Fruit fly (Drosophila melanogaster) whole organism, embryonic: Measurements from ENCODE around the gene CG8176.

Experiments used
- Atf3 ChIP-seq: fragments of 200-800 bp; sonication (Bioruptor generic); optimal IDR thresholded peaks from 3 replicates; lab custom pipeline; 2016; ENCODE audit warnings: missing biosample characterization, missing genetic modification characterization
- Atf6 ChIP-seq: fragments of 200-800 bp; sonication (Bioruptor generic); IDR thresholded peaks from 2 replicates; pipeline ENCODE4 v1.3.6; 2022; ENCODE audit warnings: missing biosample characterization, missing genetic modification characterization
- CG1024 ChIP-seq: fragments of 200-800 bp; sonication (Bioruptor generic); IDR thresholded peaks from 2 replicates; pipeline ENCODE4 v1.3.6; 2022; ENCODE audit warnings: missing biosample characterization, missing genetic modification characterization
- CG10979 ChIP-seq: fragments of 200-800 bp; sonication (Bioruptor generic); optimal IDR thresholded peaks from 2 replicates; lab custom pipeline; 2018; ENCODE audit warnings: missing biosample characterization, mild to moderate bottlenecking, missing genetic modification characterization, moderate library complexity
- CG11093 ChIP-seq: fragments of 200-800 bp; sonication (Bioruptor generic); IDR thresholded peaks from 3 replicates; pipeline ENCODE4 v1.3.6; 2022; ENCODE audit warnings: missing biosample characterization, missing genetic modification characterization
- CG11398 ChIP-seq: fragments of 200-800 bp; sonication (Bioruptor generic); optimal IDR thresholded peaks from 2 replicates; lab custom pipeline; 2016; ENCODE audit warnings: missing biosample characterization, missing genetic modification characterization
- CG12942 ChIP-seq: fragments of 200-800 bp; sonication (Bioruptor generic); optimal IDR thresholded peaks from 3 replicates; lab custom pipeline; 2016; ENCODE audit warnings: missing biosample characterization, missing genetic modification characterization
- CG13624 ChIP-seq: fragments of 200-800 bp; sonication (Bioruptor generic); optimal IDR thresholded peaks from 2 replicates; lab custom pipeline; 2016; ENCODE audit warnings: missing biosample characterization, missing genetic modification characterization
- CG13894 ChIP-seq: fragments of 200-800 bp; sonication (Bioruptor generic); optimal IDR thresholded peaks from 3 replicates; lab custom pipeline; 2018; ENCODE audit warnings: missing biosample characterization, mild to moderate bottlenecking, missing genetic modification characterization, moderate library complexity
- CG16815 ChIP-seq: fragments of 200-800 bp; sonication (Bioruptor generic); optimal IDR thresholded peaks from 3 replicates; lab custom pipeline; 2017; ENCODE audit warnings: missing biosample characterization, mild to moderate bottlenecking, missing genetic modification characterization
- CG17385 ChIP-seq: fragments of 200-800 bp; sonication (Bioruptor generic); optimal IDR thresholded peaks from 3 replicates; lab custom pipeline; 2018; ENCODE audit warnings: missing biosample characterization, mild to moderate bottlenecking, missing genetic modification characterization
- CG17802 ChIP-seq: fragments of 200-800 bp; sonication (Bioruptor generic); optimal IDR thresholded peaks from 2 replicates; lab custom pipeline; 2018; ENCODE audit warnings: missing biosample characterization, mild to moderate bottlenecking, missing genetic modification characterization, moderate library complexity
- CG18476 ChIP-seq: fragments of 200-800 bp; sonication (Bioruptor generic); optimal IDR thresholded peaks from 2 replicates; lab custom pipeline; 2016; ENCODE audit warnings: missing biosample characterization, mild to moderate bottlenecking, missing genetic modification characterization
- CG2199 ChIP-seq: fragments of 200-800 bp; sonication (Bioruptor generic); IDR thresholded peaks from 3 replicates; pipeline ENCODE4 v1.3.6; 2022; ENCODE audit warnings: missing biosample characterization, missing genetic modification characterization
- CG31388 ChIP-seq: fragments of 200-800 bp; sonication (Bioruptor generic); optimal IDR thresholded peaks from 2 replicates; lab custom pipeline; 2016; ENCODE audit warnings: missing biosample characterization, missing genetic modification characterization
- CG32767 ChIP-seq: fragments of 200-800 bp; sonication (Bioruptor generic); IDR thresholded peaks from 2 replicates; pipeline ENCODE4 v1.3.6; 2022; ENCODE audit warnings: missing biosample characterization, missing genetic modification characterization
- CG33213 ChIP-seq: fragments of 200-800 bp; sonication (Bioruptor generic); optimal IDR thresholded peaks from 3 replicates; lab custom pipeline; 2016; ENCODE audit warnings: missing biosample characterization, missing genetic modification characterization
- CG4328 ChIP-seq: fragments of 200-800 bp; sonication (Bioruptor generic); optimal IDR thresholded peaks from 3 replicates; lab custom pipeline; 2017; ENCODE audit warnings: missing biosample characterization, missing genetic modification reagents, missing genetic modification characterization
- CG6689 ChIP-seq: fragments of 200-800 bp; sonication (Bioruptor generic); IDR thresholded peaks from 2 replicates; pipeline ENCODE4 v1.3.6; 2022; ENCODE audit warnings: missing biosample characterization, missing genetic modification characterization
- CG7786 ChIP-seq: fragments of 200-800 bp; sonication (Bioruptor generic); optimal IDR thresholded peaks from 2 replicates; lab custom pipeline; 2016; ENCODE audit warnings: missing biosample characterization, missing genetic modification characterization
- CG8924 ChIP-seq: fragments of 200-800 bp; optimal IDR thresholded peaks from 3 replicates; lab custom pipeline; 2019; ENCODE audit warnings: missing biosample characterization, mild to moderate bottlenecking, missing genetic modification characterization, moderate library complexity
- CG9797 ChIP-seq: fragments of 200-800 bp; sonication (Bioruptor generic); optimal IDR thresholded peaks from 3 replicates; lab custom pipeline; 2018; ENCODE audit warnings: missing biosample characterization, mild to moderate bottlenecking, missing genetic modification characterization
- CkIIα-i1 ChIP-seq: fragments of 200-800 bp; sonication (Bioruptor generic); IDR thresholded peaks from 2 replicates; pipeline ENCODE4 v1.3.6; 2022; ENCODE audit warnings: missing biosample characterization, missing genetic modification characterization
- D ChIP-seq, 2 experiments: fragments of 200-800 bp in 1 of 2; fragments of >200 bp in 1 of 2; sonication (Bioruptor generic) in 1 of 2; optimal IDR thresholded peaks; 2 replicates in 1 of 2; 3 replicates in 1 of 2; lab custom pipeline; 2017; ENCODE audit warnings: mild to moderate bottlenecking in 1 of 2, missing biosample characterization in 1 of 2, missing genetic modification characterization in 1 of 2, missing genetic modification reagents in 1 of 2
- Dad ChIP-seq: fragments of 200-800 bp; sonication (Bioruptor generic); optimal IDR thresholded peaks from 3 replicates; lab custom pipeline; 2016; ENCODE audit warnings: missing biosample characterization, missing genetic modification characterization
- Doc2 ChIP-seq: fragments of 200-800 bp; sonication (Bioruptor generic); IDR thresholded peaks from 2 replicates; pipeline ENCODE4 v1.3.6; 2022; ENCODE audit warnings: missing biosample characterization, missing genetic modification characterization
- Drgx ChIP-seq: fragments of 200-800 bp; sonication (Bioruptor generic); IDR thresholded peaks from 2 replicates; pipeline ENCODE4 v1.3.6; 2022; ENCODE audit warnings: missing biosample characterization, missing genetic modification characterization
- Ets97D ChIP-seq: fragments of 200-800 bp; sonication (Bioruptor generic); optimal IDR thresholded peaks from 3 replicates; lab custom pipeline; 2016; ENCODE audit warnings: missing biosample characterization, missing genetic modification characterization
- Gug ChIP-seq: fragments of 200-800 bp; sonication (Bioruptor generic); IDR thresholded peaks from 4 replicates; pipeline ENCODE4 v1.3.6; 2022; ENCODE audit warnings: missing biosample characterization, missing genetic modification characterization
- Kr ChIP-seq: fragments of 200-800 bp; sonication (Bioruptor generic); optimal IDR thresholded peaks from 2 replicates; lab custom pipeline; 2017; ENCODE audit warnings: missing biosample characterization, mild to moderate bottlenecking, missing genetic modification characterization
- NC2α ChIP-seq: fragments of 200-800 bp; sonication (Bioruptor generic); optimal IDR thresholded peaks from 2 replicates; lab custom pipeline; 2016; ENCODE audit warnings: missing biosample characterization, missing genetic modification characterization
- NfI ChIP-seq: fragments of 200-800 bp; sonication (Bioruptor generic); optimal IDR thresholded peaks from 3 replicates; lab custom pipeline; 2018; ENCODE audit warnings: missing biosample characterization, mild to moderate bottlenecking, missing genetic modification characterization, moderate library complexity
- Taf1 ChIP-seq: fragments of 200-800 bp; sonication (Bioruptor generic); IDR thresholded peaks from 2 replicates; pipeline ENCODE4 v1.3.6; 2022; ENCODE audit warnings: missing biosample characterization, missing genetic modification characterization
- Xbp1 ChIP-seq: fragments of 200-800 bp; sonication (Bioruptor generic); optimal IDR thresholded peaks from 3 replicates; lab custom pipeline; 2016; ENCODE audit warnings: missing biosample characterization, mild to moderate bottlenecking, missing genetic modification characterization
- bsh ChIP-seq, 2 experiments: fragments of 200-800 bp; sonication (Bioruptor generic); optimal IDR thresholded peaks; 2 replicates each; lab custom pipeline; 2017 to 2018; ENCODE audit warnings: mild to moderate bottlenecking in 2 of 2, missing biosample characterization in 2 of 2, missing genetic modification characterization in 2 of 2, moderate library complexity in 1 of 2
- btn ChIP-seq: fragments of 200-800 bp; sonication (Bioruptor generic); optimal IDR thresholded peaks from 2 replicates; lab custom pipeline; 2016; ENCODE audit warnings: missing biosample characterization, missing genetic modification characterization
- chm ChIP-seq: fragments of 200-800 bp; sonication (Bioruptor generic); IDR thresholded peaks from 2 replicates; pipeline ENCODE4 v1.3.6; 2022; ENCODE audit warnings: missing biosample characterization, missing genetic modification characterization
- hkb ChIP-seq, 2 experiments: fragments of 200-800 bp in 1 of 2; fragments of >200 bp in 1 of 2; sonication (Bioruptor generic) in 1 of 2; IDR thresholded peaks in 1 of 2; optimal IDR thresholded peaks in 1 of 2; 2 replicates each; pipeline versions ENCODE4 v1.3.6 to Lab custom; 2017 to 2022; ENCODE audit warnings: missing biosample characterization in 1 of 2, missing genetic modification characterization in 1 of 2
- inv ChIP-seq: fragments of 200-800 bp; sonication (Bioruptor generic); IDR thresholded peaks from 2 replicates; pipeline ENCODE4 v1.3.6; 2022; ENCODE audit warnings: missing biosample characterization, missing genetic modification characterization; ENCODE audit not compliant: partially characterized antibody
- lab ChIP-seq: fragments of 200-800 bp; sonication (Bioruptor generic); optimal IDR thresholded peaks from 3 replicates; lab custom pipeline; 2017; ENCODE audit warnings: missing biosample characterization, missing genetic modification characterization, mild to moderate bottlenecking, moderate library complexity, missing genetic modification reagents
- mirr ChIP-seq: fragments of 200-800 bp; sonication (Bioruptor generic); optimal IDR thresholded peaks from 3 replicates; lab custom pipeline; 2018; ENCODE audit warnings: missing biosample characterization, mild to moderate bottlenecking, missing genetic modification characterization
- nau ChIP-seq: fragments of 200-800 bp; sonication (Bioruptor generic); optimal IDR thresholded peaks from 3 replicates; lab custom pipeline; 2017; ENCODE audit warnings: missing biosample characterization, mild to moderate bottlenecking, missing genetic modification characterization, missing genetic modification reagents
- pan ChIP-seq, 4 experiments: fragments of >200 bp in 3 of 4; fragments of 200-800 bp in 1 of 4; sonication (Bioruptor generic) in 1 of 4; optimal IDR thresholded peaks in 3 of 4; IDR thresholded peaks in 1 of 4; 2 replicates each; pipeline versions ENCODE4 v1.3.6 to Lab custom; 2017 to 2022; ENCODE audit warnings: missing biosample characterization in 2 of 4, missing genetic modification characterization in 2 of 4, mixed read lengths in 1 of 4
- pum ChIP-seq: fragments of 200-800 bp; sonication (Bioruptor generic); optimal IDR thresholded peaks from 2 replicates; lab custom pipeline; 2016; ENCODE audit warnings: missing biosample characterization, missing genetic modification characterization
- row ChIP-seq: fragments of 200-800 bp; sonication (Bioruptor generic); IDR thresholded peaks from 3 replicates; pipeline ENCODE4 v1.3.6; 2022; ENCODE audit warnings: missing biosample characterization, missing genetic modification characterization
- sug ChIP-seq: fragments of 200-800 bp; optimal IDR thresholded peaks from 2 replicates; lab custom pipeline; 2019; ENCODE audit warnings: missing biosample characterization, mild to moderate bottlenecking, missing genetic modification characterization, moderate library complexity
- trh ChIP-seq: fragments of 200-800 bp; sonication (Bioruptor generic); optimal IDR thresholded peaks from 2 replicates; lab custom pipeline; 2016; ENCODE audit warnings: missing biosample characterization, missing genetic modification characterization
- yki ChIP-seq: fragments of >200 bp; optimal IDR thresholded peaks from 3 replicates; lab custom pipeline; 2018

CG8176 gene

dm6 chr3R:9559413-9560014 lies 43.7 kb downstream of the CG8176 start, which contains the start of the genes AP-1mu and MBD-like (continued):
- peak; percentile 72 for TF ChIP-seq NfI (GFP tag; lab: Kevin White, UChicago)
- TF ChIP-seq Gug (GFP tag; lab: Robert Waterston, UW) = peak; percentile 61; the same call in 3 of the 4 replicates
- peak; percentile 62 for TF ChIP-seq CG18476 (GFP tag; lab: Kevin White, UChicago)
- no peak for TF ChIP-seq NC2α (GFP tag; lab: Kevin White, UChicago)
- no peak for TF ChIP-seq Kr (GFP tag; lab: Kevin White, UChicago)
- TF ChIP-seq Drgx (GFP tag; lab: Robert Waterston, UW) = no peak
- no peak for TF ChIP-seq CG1024
- TF ChIP-seq hkb (optimal IDR thresholded peaks at IDR 0.05; lab: Kevin White, UChicago) = peak; percentile 88
- 0 out of 2 replicates have a peak, but pooled peaks have one; percentile 42 for TF ChIP-seq hkb (GFP tag; IDR thresholded peaks at IDR 0.05; lab: Robert Waterston, UW)
- TF ChIP-seq trh = no peak
- no peak for TF ChIP-seq CG2199
- no peak for TF ChIP-seq D (optimal IDR thresholded peaks at IDR 0.05; lab: Kevin White, UChicago)
- TF ChIP-seq D (GFP tag; optimal IDR thresholded peaks at IDR 0.05; lab: Kevin White, UChicago) = no peak
- TF ChIP-seq CG10979 (tag; lab: Kevin White, UChicago) = peak; percentile 45
- TF ChIP-seq row (GFP tag; lab: Robert Waterston, UW) = peak; percentile 85
- TF ChIP-seq pum (GFP tag; lab: Kevin White, UChicago) = peak; percentile 57
- TF ChIP-seq CG8924 (tag; lab: Kevin White, UChicago) = peak; percentile 63
- TF ChIP-seq Atf3 (GFP tag; lab: Kevin White, UChicago) = peak; percentile 65
- TF ChIP-seq CG16815 (GFP tag; lab: Kevin White, UChicago) = peak; percentile 39
- peak; percentile 81 for TF ChIP-seq CG17385
- peak; percentile 34 for TF ChIP-seq CG11398
- peak; percentile 2 for TF ChIP-seq CG31388 (GFP tag; lab: Kevin White, UChicago)
- no peak for TF ChIP-seq pan (optimal IDR thresholded peaks at IDR 0.05; lab: Kevin White, UChicago)
- TF ChIP-seq pan (GFP tag; optimal IDR thresholded peaks at IDR 0.05 in 1 of 2, IDR thresholded peaks at IDR 0.05 in 1 of 2) = peak in 1 of 2 experiments; percentile 56
- peak; percentile 61 for TF ChIP-seq CG12942 (GFP tag; lab: Kevin White, UChicago)
- TF ChIP-seq CG32767 (GFP tag; lab: Robert Waterston, UW) = 0 out of 2 replicates have a peak, but pooled peaks have one; percentile 45
- 0 out of 2 replicates have a peak, but pooled peaks have one; percentile 13 for TF ChIP-seq inv
- TF ChIP-seq CG13894 = peak; percentile 11
- TF ChIP-seq CG6689 (GFP tag; lab: Robert Waterston, UW) = peak; percentile 68
- TF ChIP-seq Doc2 = no peak
- no peak for TF ChIP-seq mirr (GFP tag; lab: Kevin White, UChicago)
- peak; percentile 94 for TF ChIP-seq CG9797
- no peak for TF ChIP-seq btn
- TF ChIP-seq Xbp1 (GFP tag; lab: Kevin White, UChicago) = peak; percentile 73
- peak; percentile 70 for TF ChIP-seq sug (tag; lab: Kevin White, UChicago)
- TF ChIP-seq lab (GFP tag; lab: Kevin White, UChicago) = peak; percentile 61
- TF ChIP-seq Dad (GFP tag; lab: Kevin White, UChicago) = peak; percentile 49
- peak; percentile 21 for TF ChIP-seq CG4328 (GFP tag; lab: Kevin White, UChicago)
- TF ChIP-seq CG7786 (GFP tag; lab: Kevin White, UChicago) = peak; percentile 60
- no peak for TF ChIP-seq yki (lab: Kevin White, UChicago)
- peak in 1 of 2 experiments; percentile 50 for TF ChIP-seq bsh (GFP tag; optimal IDR thresholded peaks at IDR 0.05; lab: Kevin White, UChicago)
- 0 out of 2 replicates have a peak, but pooled peaks have one; percentile 34 for TF ChIP-seq chm (GFP tag; lab: Robert Waterston, UW)
- peak; percentile 53 for TF ChIP-seq CG33213 (GFP tag; lab: Kevin White, UChicago)
- peak; percentile 55 for TF ChIP-seq CG13624
- peak; percentile 61 for TF ChIP-seq Ets97D (GFP tag; lab: Kevin White, UChicago)
- peak; percentile 67 for TF ChIP-seq Atf6 (GFP tag; lab: Robert Waterston, UW)
- TF ChIP-seq nau (GFP tag; lab: Kevin White, UChicago) = no peak
- peak; percentile 44; the same call in 1 of the 3 replicates for TF ChIP-seq CG11093 (GFP tag; lab: Robert Waterston, UW)
- no peak for TF ChIP-seq CkIIα-i1 (GFP tag; lab: Robert Waterston, UW)
- TF ChIP-seq Taf1 = peak; percentile 48; the same call in 1 of the 2 replicates
- peak; percentile 17 for TF ChIP-seq CG17802 (tag; lab: Kevin White, UChicago)
